Worm (Caenorhabditis elegans): Measurements from ENCODE around the gene dnj-1.

DNA sequence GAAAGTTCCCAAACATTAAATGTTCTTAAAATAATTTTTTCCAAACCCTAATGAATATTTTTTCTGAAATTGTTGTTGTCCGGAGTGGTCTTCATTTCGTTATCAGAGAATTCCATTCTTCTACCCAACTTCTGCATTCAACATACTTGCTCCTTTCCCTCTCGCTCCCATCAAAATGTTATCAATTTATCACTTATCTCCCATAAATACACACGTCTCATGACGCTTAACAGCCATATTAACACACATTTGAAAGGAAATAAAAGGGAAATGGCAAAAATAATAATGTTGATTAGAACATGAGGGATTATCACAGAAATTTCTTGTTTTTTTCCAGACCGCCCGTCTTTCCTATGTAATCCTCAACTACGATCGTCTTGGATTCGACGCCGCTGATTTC is 9.9 kb upstream of the dnj-1 start:
- TF ChIP-seq fkh-10 (GFP tag; optimal IDR thresholded peaks at IDR 0.05) (no peak), nhr-102 (tag; optimal IDR thresholded peaks at IDR 0.05) (no peak)
